Worm (Caenorhabditis elegans): ENCODE results near the gene T01B7.5.

- TF ChIP-seq F49E8.2 (tag; optimal IDR thresholded peaks at IDR 0.05; ENCODE audit: borderline replicate concordance) (no peak), gei-8 (GFP tag; optimal IDR thresholded peaks at IDR 0.05) (no peak), unc-130 (GFP tag; optimal IDR thresholded peaks at IDR 0.05) (no peak), nhr-11 (tag; optimal IDR thresholded peaks at IDR 0.05) (no peak), hlh-11 (tag; optimal IDR thresholded peaks at IDR 0.05) (no peak), spr-3 (GFP tag; optimal IDR thresholded peaks at IDR 0.05) (no peak), unc-39 (tag; optimal IDR thresholded peaks at IDR 0.05) (no peak), snpc-4 (tag; optimal IDR thresholded peaks at IDR 0.05) (no peak), ceh-82 (tag; optimal IDR thresholded peaks at IDR 0.05) (no peak), pha-4 (GFP tag; IDR thresholded peaks at IDR 0.05) (no peak), pha-4 (tag; optimal IDR thresholded peaks at IDR 0.05) (no peak), mdl-1 (tag; optimal IDR thresholded peaks at IDR 0.05) (no peak)
Observed at ce11 chrII:8726700-8727099, 10.1 kb downstream of the T01B7.5 start, which contains the start of gene T01B7.9.
